Fruit fly (Drosophila melanogaster): ENCODE data around the gene Spase22-23.

dm6 chr3R:24278738-24279137 lies 48.9 kb upstream of the Spase22-23 start:
- TF ChIP-seq usp (GFP tag; optimal IDR thresholded peaks at IDR 0.05) (no peak), psq (optimal IDR thresholded peaks at IDR 0.05) (no peak), CG8478 (optimal IDR thresholded peaks at IDR 0.05) (no peak), Dll (optimal IDR thresholded peaks at IDR 0.05) (no peak)
